Worm (Caenorhabditis elegans) whole organism, young adult: ENCODE data around the gene tag-290.
A peak's percentile ranks its signal among the peaks of the same experiment; 100 is the strongest.

Experiments used
- C17E4.6 ChIP-seq: fragments of 200-800 bp; sonication (Bioruptor generic); IDR thresholded peaks from 2 replicates; pipeline ENCODE4 v1.3.6; 2022; ENCODE audit warnings: missing genetic modification reagents, missing genetic modification characterization, missing compliant biosample characterization
- F33H1.4 ChIP-seq: fragments of 200-800 bp; sonication (Bioruptor generic); IDR thresholded peaks from 2 replicates; pipeline ENCODE4 v1.3.6; 2022; ENCODE audit warnings: missing genetic modification reagents, missing genetic modification characterization, missing compliant biosample characterization
- F39B2.1 ChIP-seq: fragments of 200-800 bp; sonication (Bioruptor generic); IDR thresholded peaks from 2 replicates; pipeline ENCODE4 v1.3.6; 2022; ENCODE audit warnings: missing genetic modification reagents, missing genetic modification characterization, missing compliant biosample characterization
- F52B5.7 ChIP-seq: sonication (generic microtip); optimal IDR thresholded peaks from 2 replicates; lab custom pipeline; 2016; ENCODE audit warnings: mild to moderate bottlenecking, missing genetic modification characterization, missing compliant biosample characterization
- K12H6.12 ChIP-seq: fragments of 200-800 bp; sonication (Bioruptor generic); optimal IDR thresholded peaks from 2 replicates; lab custom pipeline; 2018; ENCODE audit warnings: mild to moderate bottlenecking, missing genetic modification characterization, missing compliant biosample characterization
- Y53G8AR.9 ChIP-seq: fragments of 200-800 bp; sonication (Bioruptor generic); conservative IDR thresholded peaks from 2 replicates; pipeline ENCODE4 v1.3.6; 2022; ENCODE audit warnings: missing genetic modification reagents, missing genetic modification characterization, missing compliant biosample characterization
- Y67H2A.10 ChIP-seq: fragments of 200-800 bp; sonication (Bioruptor generic); conservative IDR thresholded peaks from 2 replicates; pipeline ENCODE4 v1.3.6; 2022; ENCODE audit warnings: missing genetic modification reagents, missing genetic modification characterization, missing compliant biosample characterization
- Y79H2A.3 ChIP-seq: fragments of 200-800 bp; sonication (Bioruptor generic); conservative IDR thresholded peaks from 2 replicates; pipeline ENCODE4 v1.3.6; 2022; ENCODE audit warnings: missing genetic modification reagents, missing genetic modification characterization, missing compliant biosample characterization
- Y95B8A.8 ChIP-seq: fragments of 200-800 bp; sonication (Bioruptor generic); IDR thresholded peaks from 2 replicates; pipeline ENCODE4 v1.3.6; 2022; ENCODE audit warnings: missing genetic modification reagents, missing genetic modification characterization, missing compliant biosample characterization
- ama-1 ChIP-seq, 3 experiments: fragments of 150-350 bp in 1 of 3; sonication (generic microtip) in 2 of 3; optimal IDR thresholded peaks; 2 replicates each; lab custom pipeline; 2014 to 2018; ENCODE audit warnings: missing biosample characterization in 2 of 3, missing genetic modification characterization in 2 of 3, missing genetic modification reagents in 2 of 3
- aptf-3 ChIP-seq: fragments of 200-800 bp; sonication (Bioruptor generic); IDR thresholded peaks from 2 replicates; pipeline ENCODE4 v1.3.6; 2022; ENCODE audit warnings: missing genetic modification characterization, missing compliant biosample characterization
- attf-5 ChIP-seq: fragments of 200-800 bp; sonication (Bioruptor generic); optimal IDR thresholded peaks from 2 replicates; lab custom pipeline; 2018; ENCODE audit warnings: mild to moderate bottlenecking, missing genetic modification characterization, missing compliant biosample characterization
- ccch-3 ChIP-seq: fragments of 200-800 bp; sonication (Bioruptor generic); optimal IDR thresholded peaks from 2 replicates; lab custom pipeline; 2018; ENCODE audit warnings: mild to moderate bottlenecking, missing genetic modification characterization, missing compliant biosample characterization
- cebp-1 ChIP-seq, 2 experiments: fragments of 200-800 bp in 1 of 2; sonication (Bioruptor generic) in 1 of 2; sonication (generic microtip) in 1 of 2; IDR thresholded peaks in 1 of 2; optimal IDR thresholded peaks in 1 of 2; 2 replicates each; pipeline versions ENCODE4 v1.3.6 to Lab custom; 2017 to 2022; ENCODE audit warnings: missing compliant biosample characterization in 2 of 2, missing genetic modification characterization in 2 of 2, mild to moderate bottlenecking in 1 of 2, missing genetic modification reagents in 1 of 2, moderate library complexity in 1 of 2
- chd-7 ChIP-seq: sonication (generic microtip); optimal IDR thresholded peaks from 2 replicates; lab custom pipeline; 2016; ENCODE audit warnings: mild to moderate bottlenecking, missing genetic modification characterization, moderate library complexity, missing compliant biosample characterization
- ekl-4 ChIP-seq: fragments of 200-800 bp; sonication (Bioruptor generic); IDR thresholded peaks from 2 replicates; pipeline ENCODE4 v1.3.6; 2022; ENCODE audit warnings: missing genetic modification reagents, missing genetic modification characterization, missing compliant biosample characterization
- fkh-3 ChIP-seq: sonication (generic microtip); optimal IDR thresholded peaks from 2 replicates; lab custom pipeline; 2016; ENCODE audit warnings: mild to moderate bottlenecking, missing genetic modification characterization, missing compliant biosample characterization
- him-1 ChIP-seq: sonication (generic microtip); optimal IDR thresholded peaks from 2 replicates; lab custom pipeline; 2016; ENCODE audit warnings: missing genotype, missing genetic modification reagents, missing genetic modification characterization, missing compliant biosample characterization
- hlh-12 ChIP-seq: sonication (generic microtip); optimal IDR thresholded peaks from 2 replicates; lab custom pipeline; 2016; ENCODE audit warnings: missing genetic modification characterization, missing compliant biosample characterization
- hmg-1.2 ChIP-seq: fragments of 200-800 bp; sonication (Bioruptor generic); IDR thresholded peaks from 2 replicates; pipeline ENCODE4 v1.3.6; 2022; ENCODE audit warnings: missing genetic modification reagents, missing genetic modification characterization, missing compliant biosample characterization
- hmg-20 ChIP-seq: fragments of 200-800 bp; sonication (Bioruptor generic); IDR thresholded peaks from 2 replicates; pipeline ENCODE4 v1.3.6; 2022; ENCODE audit warnings: missing genetic modification reagents, missing genetic modification characterization, missing compliant biosample characterization
- hsf-1 ChIP-seq: fragments of 200-800 bp; sonication (Bioruptor generic); IDR thresholded peaks from 2 replicates; pipeline ENCODE4 v1.3.6; 2022; ENCODE audit warnings: missing genetic modification reagents, missing genetic modification characterization, missing compliant biosample characterization
- let-607 ChIP-seq, 2 experiments: fragments of 200-800 bp in 1 of 2; sonication (Bioruptor generic) in 1 of 2; sonication (generic microtip) in 1 of 2; optimal IDR thresholded peaks; 2 replicates each; lab custom pipeline; 2016 to 2018; ENCODE audit warnings: mild to moderate bottlenecking in 2 of 2, missing compliant biosample characterization in 2 of 2, missing genetic modification characterization in 2 of 2, moderate library complexity in 2 of 2, missing genotype in 1 of 2
- lin-35 ChIP-seq, 3 experiments: fragments of 150-350 bp in 2 of 3; sonication (generic microtip) in 1 of 3; optimal IDR thresholded peaks; 2 replicates each; lab custom pipeline; 2014 to 2018; ENCODE audit warnings: missing biosample characterization in 3 of 3, missing genetic modification characterization in 3 of 3, missing genetic modification reagents in 3 of 3
- lin-40 ChIP-seq: sonication (generic microtip); optimal IDR thresholded peaks from 2 replicates; lab custom pipeline; 2016; ENCODE audit warnings: missing genetic modification characterization, mild to moderate bottlenecking, missing compliant biosample characterization, missing genotype, missing genetic modification reagents
- lin-54 ChIP-seq: fragments of 200-800 bp; sonication (Bioruptor generic); optimal IDR thresholded peaks from 2 replicates; lab custom pipeline; 2018; ENCODE audit warnings: mild to moderate bottlenecking, missing genetic modification characterization, missing compliant biosample characterization
- lir-1 ChIP-seq: fragments of 200-800 bp; sonication (Bioruptor generic); conservative IDR thresholded peaks from 2 replicates; pipeline ENCODE4 v1.3.6; 2022; ENCODE audit warnings: missing genetic modification reagents, missing genetic modification characterization, missing compliant biosample characterization
- madf-3 ChIP-seq: fragments of 200-800 bp; sonication (Bioruptor generic); IDR thresholded peaks from 2 replicates; pipeline ENCODE4 v1.3.6; 2022; ENCODE audit warnings: missing genetic modification reagents, missing genetic modification characterization, missing compliant biosample characterization
- mcd-1 ChIP-seq: fragments of 200-800 bp; sonication (Bioruptor generic); IDR thresholded peaks from 2 replicates; pipeline ENCODE4 v1.3.6; 2022; ENCODE audit warnings: missing genetic modification reagents, missing genetic modification characterization, missing compliant biosample characterization
- nfya-1 ChIP-seq: sonication (generic microtip); optimal IDR thresholded peaks from 2 replicates; lab custom pipeline; 2017; ENCODE audit warnings: antibody characterized with exemption, missing compliant biosample characterization, missing genetic modification characterization, borderline replicate concordance; ENCODE audit not compliant: insufficient read depth
- nhr-179 ChIP-seq: sonication (generic microtip); optimal IDR thresholded peaks from 2 replicates; lab custom pipeline; 2016; ENCODE audit warnings: mild to moderate bottlenecking, missing genetic modification characterization, missing compliant biosample characterization
- nhr-80 ChIP-seq: sonication (generic microtip); optimal IDR thresholded peaks from 2 replicates; lab custom pipeline; 2016; ENCODE audit warnings: missing genetic modification characterization, missing compliant biosample characterization
- rcor-1 ChIP-seq: fragments of 200-800 bp; sonication (Bioruptor generic); IDR thresholded peaks from 2 replicates; pipeline ENCODE4 v1.3.6; 2022; ENCODE audit warnings: missing genetic modification reagents, missing genetic modification characterization, missing compliant biosample characterization
- rec-8 ChIP-seq, 2 experiments: sonication (generic microtip); optimal IDR thresholded peaks; 2 replicates each; lab custom pipeline; 2016; ENCODE audit warnings: mild to moderate bottlenecking in 2 of 2, missing genetic modification characterization in 2 of 2, missing genetic modification reagents in 2 of 2, missing genotype in 2 of 2, missing biosample characterization in 1 of 2, missing compliant biosample characterization in 1 of 2, moderate library complexity in 1 of 2
- sdz-38 ChIP-seq: sonication (generic microtip); optimal IDR thresholded peaks from 2 replicates; lab custom pipeline; 2016; ENCODE audit warnings: missing genotype, missing genetic modification characterization, missing compliant biosample characterization
- snpc-3.4 ChIP-seq: sonication (generic microtip); optimal IDR thresholded peaks from 2 replicates; lab custom pipeline; 2017; ENCODE audit warnings: missing genetic modification characterization, mild to moderate bottlenecking, missing compliant biosample characterization, antibody characterized with exemption, moderate library complexity, missing genotype, missing genetic modification reagents
- somi-1 ChIP-seq: fragments of 200-800 bp; sonication (Bioruptor generic); optimal IDR thresholded peaks from 2 replicates; lab custom pipeline; 2018; ENCODE audit warnings: mild to moderate bottlenecking, missing genetic modification characterization, missing compliant biosample characterization
- sptf-2 ChIP-seq: fragments of 200-800 bp; sonication (Bioruptor generic); optimal IDR thresholded peaks from 2 replicates; lab custom pipeline; 2018; ENCODE audit warnings: mild to moderate bottlenecking, missing genetic modification characterization, missing compliant biosample characterization
- tbp1 ChIP-seq: fragments of 200-800 bp; sonication (Bioruptor generic); optimal IDR thresholded peaks from 2 replicates; lab custom pipeline; 2018; ENCODE audit warnings: mild to moderate bottlenecking, missing genetic modification characterization, missing compliant biosample characterization
- xnd-1 ChIP-seq: sonication (generic microtip); optimal IDR thresholded peaks from 2 replicates; lab custom pipeline; 2016; ENCODE audit warnings: missing genotype, missing genetic modification reagents, missing genetic modification characterization, missing compliant biosample characterization
- zfh-2 ChIP-seq: fragments of 200-800 bp; sonication (Bioruptor generic); conservative IDR thresholded peaks from 2 replicates; pipeline ENCODE4 v1.3.6; 2022; ENCODE audit warnings: missing genetic modification reagents, missing genetic modification characterization, missing compliant biosample characterization
- ztf-22 ChIP-seq: fragments of 200-800 bp; sonication (Bioruptor generic); optimal IDR thresholded peaks from 2 replicates; lab custom pipeline; 2018; ENCODE audit warnings: mild to moderate bottlenecking, missing genetic modification characterization, moderate library complexity, missing compliant biosample characterization
- ztf-26 ChIP-seq: sonication (generic microtip); optimal IDR thresholded peaks from 2 replicates; lab custom pipeline; 2017; ENCODE audit warnings: missing genetic modification characterization, missing compliant biosample characterization

tag-290 gene

DNA sequence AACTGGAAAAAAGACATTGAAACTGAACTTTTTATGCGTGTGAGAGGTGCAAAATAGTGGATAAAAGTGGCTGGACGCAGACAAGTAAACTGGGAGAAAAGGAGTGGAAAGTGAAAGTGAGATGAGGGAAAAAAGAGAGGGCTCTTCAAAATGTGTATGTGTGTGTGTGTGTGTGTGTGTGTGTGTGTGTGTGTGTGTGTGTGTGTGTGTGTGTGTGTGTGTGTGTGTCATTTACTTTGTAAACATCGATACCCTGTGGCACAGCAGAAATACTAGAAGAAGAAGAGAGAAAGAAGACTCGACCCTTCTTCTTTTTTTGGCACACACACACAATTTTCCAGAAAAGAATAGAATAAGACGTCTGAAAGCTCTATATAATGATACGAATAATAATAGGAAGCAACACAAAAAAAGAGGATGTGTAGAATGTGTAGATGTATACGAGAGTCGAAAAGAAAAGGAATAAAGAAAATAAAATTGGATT lies 25.6 kb downstream of the tag-290 start (continued):
- peak; percentile 67; the same call in 1 of the 2 replicates for TF ChIP-seq lir-1 (GFP tag; lab: Robert Waterston, UW)

DNA sequence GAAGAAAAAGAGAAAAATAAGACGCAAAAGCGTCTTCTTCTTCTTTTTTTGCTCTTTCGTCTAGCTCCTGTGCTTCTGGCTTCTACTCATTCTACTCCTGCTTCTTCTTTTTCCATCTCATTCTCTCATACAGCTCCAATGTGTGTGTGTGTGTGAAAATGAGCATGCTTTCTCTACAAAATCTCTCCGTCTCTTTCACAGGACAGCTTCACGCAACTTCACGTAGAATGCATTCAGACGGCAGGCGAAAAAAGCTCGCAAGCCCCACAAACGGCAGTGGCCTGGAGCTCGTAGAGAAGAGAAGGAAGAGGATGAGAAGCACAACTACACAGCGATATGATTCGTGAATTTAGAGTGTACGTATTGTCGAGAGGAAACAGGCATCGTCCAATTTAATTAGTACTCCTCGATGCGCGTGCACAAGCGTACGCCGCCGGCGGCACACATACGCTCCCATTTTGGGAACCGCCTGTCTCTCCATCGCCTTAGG lies 28.2 kb downstream of the tag-290 start:
- peak; percentile 4 for TF ChIP-seq chd-7 (tag; lab: Kevin White, UChicago)
- TF ChIP-seq rcor-1 (GFP tag; lab: Robert Waterston, UW): no peak
- peak; percentile 59 for TF ChIP-seq K12H6.12 (tag; lab: Kevin White, UChicago)
- no peak for TF ChIP-seq him-1
- TF ChIP-seq hmg-1.2 (GFP tag; lab: Robert Waterston, UW): peak; percentile 28; the same call in 1 of the 2 replicates
- peak; percentile 79 for TF ChIP-seq zfh-2 (GFP tag; lab: Robert Waterston, UW)
- no peak for TF ChIP-seq cebp-1 (GFP tag; IDR thresholded peaks at IDR 0.05; lab: Robert Waterston, UW)
- peak; percentile 48 for TF ChIP-seq cebp-1 (tag; optimal IDR thresholded peaks at IDR 0.05; lab: Kevin White, UChicago)
- TF ChIP-seq mcd-1 (GFP tag; lab: Robert Waterston, UW): 0 out of 2 replicates have a peak, but pooled peaks have one; percentile 22

- TF ChIP-seq ztf-22 (GFP tag; lab: Kevin White, UChicago) (no peak), ccch-3 (no peak), ekl-4 (GFP tag; lab: Robert Waterston, UW) (0 out of 2 replicates have a peak, but pooled peaks have one; percentile 23), hlh-12 (no peak), attf-5 (GFP tag; lab: Kevin White, UChicago) (peak; percentile 81), ztf-26 (tag; lab: Kevin White, UChicago) (no peak), him-1 (peak; percentile 21), sptf-2 (no peak), Y67H2A.10 (GFP tag; lab: Robert Waterston, UW) (0 out of 2 replicates have a peak, but pooled peaks have one; percentile 23), aptf-3 (GFP tag; lab: Robert Waterston, UW) (no peak), rec-8 (tag; optimal IDR thresholded peaks at IDR 0.05; lab: Kevin White, UChicago) (peak in 1 of 2 experiments; percentile 7), xnd-1 (tag; lab: Kevin White, UChicago) (no peak), sdz-38 (no peak), hsf-1 (GFP tag; lab: Robert Waterston, UW) (no peak), tbp1 (GFP tag; lab: Kevin White, UChicago) (peak; percentile 22), ama-1 (optimal IDR thresholded peaks at IDR 0.05; lab: Kevin White, UChicago) (no peak), ama-1 (GFP tag; optimal IDR thresholded peaks at IDR 0.05; lab: Kevin White, UChicago) (no peak), let-607 (tag; optimal IDR thresholded peaks at IDR 0.05; lab: Kevin White, UChicago) (no peak), Y53G8AR.9 (GFP tag; lab: Robert Waterston, UW) (no peak), F39B2.1 (no peak), fkh-3 (no peak), nhr-179 (no peak), somi-1 (GFP tag; lab: Kevin White, UChicago) (no peak), lin-40 (no peak), Y79H2A.3 (no peak), madf-3 (GFP tag; lab: Robert Waterston, UW) (no peak), K12H6.12 (tag; lab: Kevin White, UChicago) (peak; percentile 1), hmg-20 (no peak), C17E4.6 (no peak), snpc-3.4 (tag; lab: Kevin White, UChicago) (no peak), F52B5.7 (no peak), Y95B8A.8 (GFP tag; lab: Robert Waterston, UW) (peak; percentile 46; the same call in 1 of the 2 replicates), F33H1.4 (GFP tag; lab: Robert Waterston, UW) (peak; percentile 30; the same call in 1 of the 2 replicates), nhr-80 (tag; lab: Kevin White, UChicago) (peak; percentile 50), lin-35 (GFP tag; optimal IDR thresholded peaks at IDR 0.05; lab: Kevin White, UChicago) (no peak), lin-54 (peak; percentile 32), nfya-1 (tag; lab: Kevin White, UChicago) (no peak)
Measured at ce11 chrV:11644166-11644565, 31.1 kb downstream of the tag-290 start, which contains the start of gene bir-1. Gene bir-1, plus strand, starts transcription at chrV:11644477.
